Fruit fly (Drosophila melanogaster) whole organism, embryonic: ENCODE measurements around the gene CG33927.

Experiments used
- Abd-B ChIP-seq: fragments of 200-800 bp; sonication (Bioruptor generic); optimal IDR thresholded peaks from 2 replicates; lab custom pipeline; 2018; ENCODE audit warnings: missing biosample characterization, mild to moderate bottlenecking, missing genetic modification characterization, moderate library complexity
- B-H2 ChIP-seq: fragments of 200-800 bp; sonication (Bioruptor generic); optimal IDR thresholded peaks from 2 replicates; lab custom pipeline; 2018; ENCODE audit warnings: missing biosample characterization, mild to moderate bottlenecking, missing genetic modification characterization
- BEAF-32 ChIP-seq: fragments of 200-800 bp; sonication (Bioruptor generic); optimal IDR thresholded peaks from 3 replicates; lab custom pipeline; 2017; ENCODE audit warnings: missing biosample characterization, missing genetic modification characterization, mild to moderate bottlenecking, moderate library complexity, missing genetic modification reagents
- CG10147 ChIP-seq: fragments of 200-800 bp; sonication (Bioruptor generic); optimal IDR thresholded peaks from 2 replicates; lab custom pipeline; 2019; ENCODE audit warnings: missing biosample characterization, mild to moderate bottlenecking, missing genetic modification characterization, moderate library complexity
- CG10654 ChIP-seq: fragments of 200-800 bp; sonication (Bioruptor generic); optimal IDR thresholded peaks from 2 replicates; lab custom pipeline; 2016; ENCODE audit warnings: missing biosample characterization, missing genetic modification characterization
- CG12219 ChIP-seq: fragments of 200-800 bp; sonication (Bioruptor generic); optimal IDR thresholded peaks from 3 replicates; lab custom pipeline; 2018; ENCODE audit warnings: missing biosample characterization, mild to moderate bottlenecking, missing genetic modification characterization
- CG12942 ChIP-seq: fragments of 200-800 bp; sonication (Bioruptor generic); optimal IDR thresholded peaks from 3 replicates; lab custom pipeline; 2016; ENCODE audit warnings: missing biosample characterization, missing genetic modification characterization
- CG17568 ChIP-seq: fragments of 200-800 bp; sonication (Bioruptor generic); optimal IDR thresholded peaks from 2 replicates; lab custom pipeline; 2018; ENCODE audit warnings: missing biosample characterization, mild to moderate bottlenecking, missing genetic modification characterization, moderate library complexity
- CG18599 ChIP-seq: fragments of 200-800 bp; sonication (Bioruptor generic); optimal IDR thresholded peaks from 3 replicates; lab custom pipeline; 2017; ENCODE audit warnings: missing biosample characterization, missing genetic modification characterization, mild to moderate bottlenecking, moderate library complexity, missing genetic modification reagents
- CG2129 ChIP-seq: fragments of 200-800 bp; sonication (Bioruptor generic); IDR thresholded peaks from 2 replicates; pipeline ENCODE4 v1.3.6; 2022; ENCODE audit warnings: missing biosample characterization, missing genetic modification characterization; ENCODE audit not compliant: partially characterized antibody
- CG31365 ChIP-seq: fragments of 200-800 bp; sonication (Bioruptor generic); optimal IDR thresholded peaks from 2 replicates; lab custom pipeline; 2018; ENCODE audit warnings: missing biosample characterization, mild to moderate bottlenecking, missing genetic modification characterization
- CG5953 ChIP-seq: fragments of 200-800 bp; sonication (Bioruptor generic); IDR thresholded peaks from 2 replicates; pipeline ENCODE4 v1.3.6; 2022; ENCODE audit warnings: missing biosample characterization, missing genetic modification characterization
- CG6683 ChIP-seq: fragments of 200-800 bp; sonication (Bioruptor generic); optimal IDR thresholded peaks from 2 replicates; lab custom pipeline; 2017; ENCODE audit warnings: missing biosample characterization, mild to moderate bottlenecking, missing genetic modification characterization, missing genetic modification reagents
- CG6689 ChIP-seq: fragments of 200-800 bp; sonication (Bioruptor generic); IDR thresholded peaks from 2 replicates; pipeline ENCODE4 v1.3.6; 2022; ENCODE audit warnings: missing biosample characterization, missing genetic modification characterization
- CG6813 ChIP-seq: fragments of 200-800 bp; sonication (Bioruptor generic); optimal IDR thresholded peaks from 2 replicates; lab custom pipeline; 2017; ENCODE audit warnings: missing biosample characterization, missing genetic modification characterization, mild to moderate bottlenecking, moderate library complexity, missing genetic modification reagents
- CG7928 ChIP-seq: fragments of 200-800 bp; sonication (Bioruptor generic); optimal IDR thresholded peaks from 2 replicates; lab custom pipeline; 2017; ENCODE audit warnings: missing biosample characterization, mild to moderate bottlenecking, missing genetic modification characterization
- CG9817 ChIP-seq: fragments of 200-800 bp; sonication (Bioruptor generic); optimal IDR thresholded peaks from 2 replicates; lab custom pipeline; 2018; ENCODE audit warnings: missing biosample characterization, mild to moderate bottlenecking, missing genetic modification characterization, moderate library complexity
- CTCF ChIP-seq: fragments of 200-800 bp; sonication (Bioruptor generic); optimal IDR thresholded peaks from 2 replicates; lab custom pipeline; 2017; ENCODE audit warnings: missing biosample characterization, mild to moderate bottlenecking, missing genetic modification characterization, moderate library complexity
- GATAe ChIP-seq: fragments of 200-800 bp; sonication (Bioruptor generic); conservative IDR thresholded peaks from 2 replicates; pipeline ENCODE4 v1.3.6; 2022; ENCODE audit warnings: missing biosample characterization, missing genetic modification characterization
- HLH54F ChIP-seq: fragments of 200-800 bp; sonication (Bioruptor generic); optimal IDR thresholded peaks from 3 replicates; lab custom pipeline; 2016; ENCODE audit warnings: missing biosample characterization, missing genetic modification characterization
- Max ChIP-seq: fragments of 200-800 bp; sonication (Bioruptor generic); optimal IDR thresholded peaks from 2 replicates; lab custom pipeline; 2016; ENCODE audit warnings: missing biosample characterization, mild to moderate bottlenecking, missing genetic modification characterization
- Meics ChIP-seq: fragments of 200-800 bp; sonication (Bioruptor generic); optimal IDR thresholded peaks from 2 replicates; lab custom pipeline; 2017; ENCODE audit warnings: missing biosample characterization, mild to moderate bottlenecking, missing genetic modification characterization
- Optix ChIP-seq: fragments of 200-800 bp; sonication (Bioruptor generic); IDR thresholded peaks from 3 replicates; pipeline ENCODE4 v1.3.6; 2022; ENCODE audit warnings: missing biosample characterization, missing genetic modification characterization
- PHDP ChIP-seq: fragments of 200-800 bp; sonication (Bioruptor generic); optimal IDR thresholded peaks from 3 replicates; lab custom pipeline; 2018; ENCODE audit warnings: missing biosample characterization, mild to moderate bottlenecking, missing genetic modification characterization, moderate library complexity
- Sox100B ChIP-seq: fragments of 200-800 bp; sonication (Bioruptor generic); optimal IDR thresholded peaks from 3 replicates; lab custom pipeline; 2018; ENCODE audit warnings: missing biosample characterization, mild to moderate bottlenecking, missing genetic modification characterization
- Sox102F ChIP-seq: fragments of 200-800 bp; sonication (Bioruptor generic); optimal IDR thresholded peaks from 2 replicates; lab custom pipeline; 2018; ENCODE audit warnings: missing biosample characterization, mild to moderate bottlenecking, missing genetic modification characterization, moderate library complexity
- Spps ChIP-seq: fragments of 200-800 bp; sonication (Bioruptor generic); optimal IDR thresholded peaks from 2 replicates; lab custom pipeline; 2018; ENCODE audit warnings: missing biosample characterization, mild to moderate bottlenecking, missing genetic modification characterization
- Sry-β ChIP-seq: fragments of 200-800 bp; sonication (Bioruptor generic); optimal IDR thresholded peaks from 2 replicates; lab custom pipeline; 2018; ENCODE audit warnings: missing biosample characterization, mild to moderate bottlenecking, missing genetic modification characterization, moderate library complexity
- ara ChIP-seq: fragments of 200-800 bp; sonication (Bioruptor generic); IDR thresholded peaks from 2 replicates; pipeline ENCODE4 v1.3.6; 2022; ENCODE audit warnings: missing biosample characterization, missing genetic modification characterization
- ase ChIP-seq: fragments of 200-800 bp; sonication (Bioruptor generic); IDR thresholded peaks from 3 replicates; pipeline ENCODE4 v1.3.6; 2022; ENCODE audit warnings: missing biosample characterization, missing genetic modification characterization
- ash1 ChIP-seq: fragments of 200-800 bp; sonication (Bioruptor generic); optimal IDR thresholded peaks from 2 replicates; lab custom pipeline; 2018; ENCODE audit warnings: missing biosample characterization, mild to moderate bottlenecking, missing genetic modification characterization
- az2 ChIP-seq: fragments of 200-800 bp; sonication (Bioruptor generic); optimal IDR thresholded peaks from 3 replicates; lab custom pipeline; 2016; ENCODE audit warnings: missing biosample characterization, missing genetic modification characterization
- cg ChIP-seq: fragments of 200-800 bp; sonication (Bioruptor generic); optimal IDR thresholded peaks from 3 replicates; lab custom pipeline; 2019; ENCODE audit warnings: missing biosample characterization, mild to moderate bottlenecking, missing genetic modification characterization, moderate library complexity
- chif ChIP-seq, 2 experiments: fragments of 200-800 bp; sonication (Bioruptor generic); optimal IDR thresholded peaks; 3 replicates each; lab custom pipeline; 2016; ENCODE audit warnings: missing biosample characterization in 2 of 2, missing genetic modification characterization in 2 of 2
- ci ChIP-seq: fragments of 200-800 bp; sonication (Bioruptor generic); IDR thresholded peaks from 3 replicates; pipeline ENCODE4 v1.3.6; 2022; ENCODE audit warnings: missing biosample characterization, missing genetic modification characterization
- crc ChIP-seq: fragments of 200-800 bp; sonication (Bioruptor generic); optimal IDR thresholded peaks from 2 replicates; lab custom pipeline; 2016; ENCODE audit warnings: missing biosample characterization, missing genetic modification characterization
- dimm ChIP-seq: fragments of 200-800 bp; sonication (Bioruptor generic); IDR thresholded peaks from 2 replicates; pipeline ENCODE4 v1.3.6; 2022; ENCODE audit warnings: missing biosample characterization, missing genetic modification characterization
- fu2 ChIP-seq: fragments of 200-800 bp; sonication (Bioruptor generic); optimal IDR thresholded peaks from 2 replicates; lab custom pipeline; 2016; ENCODE audit warnings: missing biosample characterization, missing genetic modification characterization
- inv ChIP-seq: fragments of 200-800 bp; sonication (Bioruptor generic); IDR thresholded peaks from 2 replicates; pipeline ENCODE4 v1.3.6; 2022; ENCODE audit warnings: missing biosample characterization, missing genetic modification characterization; ENCODE audit not compliant: partially characterized antibody
- jigr1 ChIP-seq: fragments of 200-800 bp; sonication (Bioruptor generic); IDR thresholded peaks from 3 replicates; pipeline ENCODE4 v1.3.6; 2022; ENCODE audit warnings: missing biosample characterization, missing genetic modification characterization
- klu ChIP-seq: fragments of 200-800 bp; sonication (Bioruptor generic); IDR thresholded peaks from 2 replicates; pipeline ENCODE4 v1.3.6; 2022; ENCODE audit warnings: missing biosample characterization, missing genetic modification characterization
- knrl ChIP-seq: fragments of 200-800 bp; sonication (Bioruptor generic); IDR thresholded peaks from 3 replicates; pipeline ENCODE4 v1.3.6; 2022; ENCODE audit warnings: missing biosample characterization, missing genetic modification characterization; ENCODE audit not compliant: partially characterized antibody
- prd ChIP-seq, 3 experiments: fragments of >200 bp in 2 of 3; fragments of 200-800 bp in 1 of 3; sonication (Bioruptor generic) in 1 of 3; optimal IDR thresholded peaks in 2 of 3; IDR thresholded peaks in 1 of 3; 2 replicates in 2 of 3; 3 replicates in 1 of 3; pipeline versions ENCODE4 v1.3.6 to Lab custom; 2017 to 2022; ENCODE audit warnings: missing biosample characterization in 1 of 3, missing genetic modification characterization in 1 of 3
- rib ChIP-seq: fragments of 200-800 bp; sonication (Bioruptor generic); IDR thresholded peaks from 2 replicates; pipeline ENCODE4 v1.3.6; 2022; ENCODE audit warnings: missing biosample characterization, missing genetic modification characterization
- scrt ChIP-seq: fragments of 200-800 bp; sonication (Bioruptor generic); optimal IDR thresholded peaks from 2 replicates; lab custom pipeline; 2018; ENCODE audit warnings: missing biosample characterization, mild to moderate bottlenecking, missing genetic modification characterization, moderate library complexity
- sens-2 ChIP-seq: fragments of 200-800 bp; sonication (Bioruptor generic); IDR thresholded peaks from 2 replicates; pipeline ENCODE4 v1.3.6; 2022; ENCODE audit warnings: missing biosample characterization, missing genetic modification characterization
- tio ChIP-seq: fragments of 200-800 bp; sonication (Bioruptor generic); optimal IDR thresholded peaks from 2 replicates; lab custom pipeline; 2017; ENCODE audit warnings: missing biosample characterization, missing genetic modification characterization, inconsistent platforms
- tup ChIP-seq: fragments of 200-800 bp; sonication (Bioruptor generic); optimal IDR thresholded peaks from 2 replicates; lab custom pipeline; 2016; ENCODE audit warnings: missing biosample characterization, mild to moderate bottlenecking, missing genetic modification characterization, moderate library complexity
- usp ChIP-seq: fragments of >200 bp; optimal IDR thresholded peaks from 2 replicates; lab custom pipeline; 2017; ENCODE audit warnings: missing biosample characterization, missing genetic modification characterization
- wor ChIP-seq: fragments of 200-800 bp; sonication (Bioruptor generic); IDR thresholded peaks from 2 replicates; pipeline ENCODE4 v1.3.6; 2022; ENCODE audit warnings: missing biosample characterization, missing genetic modification characterization

The CG33927 gene

DNA sequence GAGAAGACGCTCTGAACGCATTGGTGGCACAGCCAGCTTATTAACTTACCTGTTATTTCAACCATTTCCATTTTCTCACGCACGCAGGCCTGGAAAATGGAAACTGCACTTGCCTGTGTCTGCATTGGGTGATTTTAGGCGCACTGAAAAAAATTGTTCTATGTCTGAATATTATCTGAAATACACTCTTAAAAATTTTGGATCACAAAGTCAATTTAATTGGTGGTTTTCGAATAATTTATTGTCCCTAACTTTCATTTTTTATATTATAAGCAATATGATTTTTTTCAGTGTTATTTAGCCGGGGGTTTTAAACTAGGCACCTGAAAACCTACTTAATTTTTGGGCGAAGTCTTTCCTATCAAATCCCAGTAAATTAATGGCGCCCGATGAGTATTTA is 27.3 kb downstream of the CG33927 start (continued):
- TF ChIP-seq ara, result peak; percentile 87
- TF ChIP-seq CG6683 (GFP tag; lab: Kevin White, UChicago), result peak; percentile 51
- no peak for TF ChIP-seq usp (GFP tag; lab: Kevin White, UChicago)
- peak; percentile 65 for TF ChIP-seq Meics (GFP tag; lab: Kevin White, UChicago)
- TF ChIP-seq cg, result no peak
- peak; percentile 11 for TF ChIP-seq CG7928 (GFP tag; lab: Kevin White, UChicago)
- TF ChIP-seq jigr1, result no peak; the same call in 2 of the 3 replicates
- TF ChIP-seq CG10654 (GFP tag; lab: Kevin White, UChicago), result peak; percentile 77
- peak; percentile 87 for TF ChIP-seq ci (GFP tag; lab: Robert Waterston, UW)
- no peak for TF ChIP-seq CG31365 (tag; lab: Kevin White, UChicago)
- TF ChIP-seq CG5953, result no peak; the same call in 1 of the 2 replicates
- TF ChIP-seq BEAF-32 (GFP tag; lab: Kevin White, UChicago), result no peak
- no peak for TF ChIP-seq CG12942 (GFP tag; lab: Kevin White, UChicago)
- peak; percentile 67 for TF ChIP-seq scrt (GFP tag; lab: Kevin White, UChicago)
- TF ChIP-seq Sry-β, result peak; percentile 35
- TF ChIP-seq sens-2 (GFP tag; lab: Robert Waterston, UW), result peak; percentile 53; the same call in 1 of the 2 replicates
- TF ChIP-seq Max (GFP tag; lab: Kevin White, UChicago), result peak; percentile 78
- no peak for TF ChIP-seq rib
- no peak for TF ChIP-seq dimm (GFP tag; lab: Robert Waterston, UW)
- TF ChIP-seq crc (GFP tag; lab: Kevin White, UChicago), result peak; percentile 37
- peak; percentile 59 for TF ChIP-seq az2 (GFP tag; lab: Kevin White, UChicago)
- TF ChIP-seq HLH54F (GFP tag; lab: Kevin White, UChicago), result no peak
- peak; percentile 80 for TF ChIP-seq Abd-B (GFP tag; lab: Kevin White, UChicago)
- no peak for TF ChIP-seq ash1 (GFP tag; lab: Kevin White, UChicago)
- peak; percentile 77 for TF ChIP-seq PHDP (tag; lab: Kevin White, UChicago)
- peak; percentile 81; the same call in 2 of the 3 replicates for TF ChIP-seq ase (GFP tag; lab: Robert Waterston, UW)
- TF ChIP-seq CG17568 (GFP tag; lab: Kevin White, UChicago), result peak; percentile 54
- TF ChIP-seq CG18599, result peak; percentile 77
- TF ChIP-seq Sox100B (GFP tag; lab: Kevin White, UChicago), result peak; percentile 80
- no peak for TF ChIP-seq inv (GFP tag; lab: Robert Waterston, UW)
- TF ChIP-seq prd (optimal IDR thresholded peaks at IDR 0.05; lab: Kevin White, UChicago), result no peak
- peak; percentile 95 for TF ChIP-seq prd (GFP tag; IDR thresholded peaks at IDR 0.05; lab: Robert Waterston, UW)
- no peak for TF ChIP-seq fu2
- TF ChIP-seq CG2129, result no peak
- no peak for TF ChIP-seq knrl (GFP tag; lab: Robert Waterston, UW)
- no peak for TF ChIP-seq GATAe (GFP tag; lab: Robert Waterston, UW)
- peak; percentile 75 for TF ChIP-seq CG6813 (GFP tag; lab: Kevin White, UChicago)
- peak; percentile 60 to 69 for TF ChIP-seq chif (GFP tag; optimal IDR thresholded peaks at IDR 0.05; lab: Kevin White, UChicago)
- TF ChIP-seq CG10147 (GFP tag; lab: Kevin White, UChicago), result peak; percentile 68
- TF ChIP-seq CG6689 (GFP tag; lab: Robert Waterston, UW), result peak; percentile 90
- peak; percentile 49 for TF ChIP-seq Spps
- peak; percentile 80 for TF ChIP-seq Sox102F
- TF ChIP-seq klu, result peak; percentile 65
- TF ChIP-seq wor, result peak; percentile 63
- peak; percentile 52 for TF ChIP-seq CG12219 (GFP tag; lab: Kevin White, UChicago)
- peak; percentile 51 for TF ChIP-seq CG9817 (tag; lab: Kevin White, UChicago)
- no peak for TF ChIP-seq B-H2 (GFP tag; lab: Kevin White, UChicago)
- no peak for TF ChIP-seq tup (GFP tag; lab: Kevin White, UChicago)
- peak; percentile 33 for TF ChIP-seq CTCF (GFP tag; lab: Kevin White, UChicago)
- TF ChIP-seq Optix (GFP tag; lab: Robert Waterston, UW), result peak; percentile 50; the same call in 1 of the 3 replicates
- peak; percentile 59 for TF ChIP-seq tio (GFP tag; lab: Kevin White, UChicago)
